Fruit fly (Drosophila melanogaster) whole organism, embryonic: ENCODE measurements around the gene Ptth.

ENCODE experiments used
- Adf1 ChIP-seq: fragments of 200-800 bp; sonication (Bioruptor generic); IDR thresholded peaks from 2 replicates; pipeline ENCODE4 v1.3.6; 2022; ENCODE audit warnings: missing biosample characterization, missing genetic modification characterization
- Asciz ChIP-seq: fragments of 200-800 bp; sonication (Bioruptor generic); optimal IDR thresholded peaks from 2 replicates; lab custom pipeline; 2017; ENCODE audit warnings: missing biosample characterization, mild to moderate bottlenecking, missing genetic modification characterization, missing genetic modification reagents
- B-H1 ChIP-seq: fragments of 200-800 bp; sonication (Bioruptor generic); IDR thresholded peaks from 3 replicates; pipeline ENCODE4 v1.3.6; 2022; ENCODE audit warnings: missing biosample characterization, missing genetic modification characterization
- Bgb ChIP-seq: fragments of 200-800 bp; sonication (Bioruptor generic); IDR thresholded peaks from 2 replicates; pipeline ENCODE4 v1.3.6; 2022; ENCODE audit warnings: missing biosample characterization, missing genetic modification characterization; ENCODE audit not compliant: partially characterized antibody
- CG12659 ChIP-seq: fragments of 200-800 bp; sonication (Bioruptor generic); optimal IDR thresholded peaks from 3 replicates; lab custom pipeline; 2017; ENCODE audit warnings: mild to moderate bottlenecking, missing biosample characterization, missing genetic modification reagents, missing genetic modification characterization
- CG12769 ChIP-seq: fragments of 200-800 bp; sonication (Bioruptor generic); optimal IDR thresholded peaks from 2 replicates; lab custom pipeline; 2019; ENCODE audit warnings: missing biosample characterization, mild to moderate bottlenecking, missing genetic modification characterization, moderate library complexity
- CG13894 ChIP-seq: fragments of 200-800 bp; sonication (Bioruptor generic); optimal IDR thresholded peaks from 3 replicates; lab custom pipeline; 2018; ENCODE audit warnings: missing biosample characterization, mild to moderate bottlenecking, missing genetic modification characterization, moderate library complexity
- CG15696 ChIP-seq: fragments of 200-800 bp; sonication (Bioruptor generic); optimal IDR thresholded peaks from 2 replicates; lab custom pipeline; 2019; ENCODE audit warnings: missing biosample characterization, mild to moderate bottlenecking, missing genetic modification characterization, moderate library complexity
- CG18011 ChIP-seq: fragments of 200-800 bp; sonication (Bioruptor generic); optimal IDR thresholded peaks from 2 replicates; lab custom pipeline; 2017; ENCODE audit warnings: missing biosample characterization, missing genetic modification characterization, mild to moderate bottlenecking, moderate library complexity, missing genotype
- CG31441 ChIP-seq: fragments of 200-800 bp; sonication (Bioruptor generic); IDR thresholded peaks from 2 replicates; pipeline ENCODE4 v1.3.6; 2022; ENCODE audit warnings: missing biosample characterization, missing genetic modification characterization
- CG3163 ChIP-seq: fragments of 200-800 bp; sonication (Bioruptor generic); optimal IDR thresholded peaks from 3 replicates; lab custom pipeline; 2016; ENCODE audit warnings: missing biosample characterization, missing genetic modification characterization
- CG32532 ChIP-seq: fragments of 200-800 bp; sonication (Bioruptor generic); IDR thresholded peaks from 2 replicates; pipeline ENCODE4 v1.3.6; 2022; ENCODE audit warnings: missing biosample characterization, missing genetic modification characterization
- CG3726 ChIP-seq: fragments of 200-800 bp; sonication (Bioruptor generic); IDR thresholded peaks from 3 replicates; pipeline ENCODE4, ENCODE4 v1.3.6; 2022; ENCODE audit warnings: missing biosample characterization, missing genetic modification characterization
- CG4360 ChIP-seq: fragments of 200-800 bp; sonication (Bioruptor generic); IDR thresholded peaks from 2 replicates; pipeline ENCODE4 v1.3.6; 2022; ENCODE audit warnings: missing biosample characterization, missing genetic modification characterization
- CG4424 ChIP-seq: fragments of 200-800 bp; sonication (Bioruptor generic); optimal IDR thresholded peaks from 3 replicates; lab custom pipeline; 2016; ENCODE audit warnings: missing biosample characterization, missing genetic modification characterization
- CG5245 ChIP-seq: fragments of 200-800 bp; sonication (Bioruptor generic); optimal IDR thresholded peaks from 3 replicates; lab custom pipeline; 2016; ENCODE audit warnings: missing biosample characterization, missing genetic modification characterization
- CG6813 ChIP-seq: fragments of 200-800 bp; sonication (Bioruptor generic); optimal IDR thresholded peaks from 2 replicates; lab custom pipeline; 2017; ENCODE audit warnings: missing biosample characterization, missing genetic modification characterization, mild to moderate bottlenecking, moderate library complexity, missing genetic modification reagents
- CG9797 ChIP-seq: fragments of 200-800 bp; sonication (Bioruptor generic); optimal IDR thresholded peaks from 3 replicates; lab custom pipeline; 2018; ENCODE audit warnings: missing biosample characterization, mild to moderate bottlenecking, missing genetic modification characterization
- Dbx ChIP-seq: fragments of 200-800 bp; sonication (Bioruptor generic); IDR thresholded peaks from 3 replicates; pipeline ENCODE4 v1.3.6; 2022; ENCODE audit warnings: missing biosample characterization, missing genetic modification characterization
- Dek ChIP-seq: fragments of 200-800 bp; sonication (Bioruptor generic); optimal IDR thresholded peaks from 3 replicates; lab custom pipeline; 2019; ENCODE audit warnings: missing biosample characterization, mild to moderate bottlenecking, missing genetic modification characterization, moderate library complexity
- Dip3 ChIP-seq: fragments of 200-800 bp; sonication (Bioruptor generic); optimal IDR thresholded peaks from 3 replicates; lab custom pipeline; 2016; ENCODE audit warnings: missing biosample characterization, missing genetic modification characterization
- HLH3B ChIP-seq: fragments of 200-800 bp; sonication (Bioruptor generic); IDR thresholded peaks from 2 replicates; pipeline ENCODE4 v1.3.6; 2022; ENCODE audit warnings: missing biosample characterization, missing genetic modification characterization
- HmgD ChIP-seq: fragments of 200-800 bp; sonication (Bioruptor generic); optimal IDR thresholded peaks from 3 replicates; lab custom pipeline; 2016; ENCODE audit warnings: missing biosample characterization, missing genetic modification characterization
- Hmr ChIP-seq: fragments of 200-800 bp; sonication (Bioruptor generic); optimal IDR thresholded peaks from 3 replicates; lab custom pipeline; 2017; ENCODE audit warnings: mild to moderate bottlenecking, missing biosample characterization, missing genetic modification reagents, missing genetic modification characterization
- Hr3 ChIP-seq: fragments of 200-800 bp; sonication (Bioruptor generic); optimal IDR thresholded peaks from 3 replicates; lab custom pipeline; 2016; ENCODE audit warnings: missing biosample characterization, missing genetic modification characterization
- Hr51 ChIP-seq, 2 experiments: fragments of 200-800 bp; sonication (Bioruptor generic); optimal IDR thresholded peaks; 2 replicates in 1 of 2; 3 replicates in 1 of 2; lab custom pipeline; 2016 to 2018; ENCODE audit warnings: missing biosample characterization in 2 of 2, missing genetic modification characterization in 2 of 2, mild to moderate bottlenecking in 1 of 2, moderate library complexity in 1 of 2
- Kr ChIP-seq: fragments of 200-800 bp; sonication (Bioruptor generic); optimal IDR thresholded peaks from 2 replicates; lab custom pipeline; 2017; ENCODE audit warnings: missing biosample characterization, mild to moderate bottlenecking, missing genetic modification characterization
- Lhr ChIP-seq: fragments of 200-800 bp; sonication (Bioruptor generic); optimal IDR thresholded peaks from 3 replicates; lab custom pipeline; 2017; ENCODE audit warnings: mild to moderate bottlenecking, missing biosample characterization, missing genetic modification reagents, missing genetic modification characterization
- Side ChIP-seq: fragments of 200-800 bp; sonication (Bioruptor generic); optimal IDR thresholded peaks from 2 replicates; lab custom pipeline; 2016; ENCODE audit warnings: missing biosample characterization, missing genetic modification characterization
- Stat92E ChIP-seq, 3 experiments: fragments of >200 bp in 2 of 3; fragments of 200-800 bp in 1 of 3; sonication (Bioruptor generic) in 1 of 3; optimal IDR thresholded peaks; 2 replicates each; lab custom pipeline; 2017 to 2019; ENCODE audit warnings: missing biosample characterization in 3 of 3, missing genetic modification characterization in 3 of 3, mild to moderate bottlenecking in 1 of 3, moderate library complexity in 1 of 3
- ab ChIP-seq: fragments of 200-800 bp; sonication (Bioruptor generic); optimal IDR thresholded peaks from 2 replicates; lab custom pipeline; 2016; ENCODE audit warnings: missing biosample characterization, missing genetic modification characterization
- ac ChIP-seq: fragments of 200-800 bp; sonication (Bioruptor generic); optimal IDR thresholded peaks from 3 replicates; lab custom pipeline; 2017; ENCODE audit warnings: missing biosample characterization, mild to moderate bottlenecking, missing genetic modification characterization
- ato ChIP-seq: fragments of 200-800 bp; sonication (Bioruptor generic); IDR thresholded peaks from 2 replicates; pipeline ENCODE4 v1.3.6; 2022; ENCODE audit warnings: missing biosample characterization, missing genetic modification characterization; ENCODE audit not compliant: partially characterized antibody
- bab2 ChIP-seq: fragments of 200-800 bp; sonication (Bioruptor generic); optimal IDR thresholded peaks from 2 replicates; lab custom pipeline; 2016; ENCODE audit warnings: missing biosample characterization, missing genetic modification characterization
- chn ChIP-seq: fragments of 200-800 bp; sonication (Bioruptor generic); optimal IDR thresholded peaks from 2 replicates; lab custom pipeline; 2016; ENCODE audit warnings: missing biosample characterization, missing genetic modification characterization
- dan ChIP-seq: fragments of 200-800 bp; sonication (Bioruptor generic); IDR thresholded peaks from 2 replicates; pipeline ENCODE4 v1.3.6; 2022; ENCODE audit warnings: missing biosample characterization, missing genetic modification characterization
- exex ChIP-seq: fragments of 200-800 bp; sonication (Bioruptor generic); optimal IDR thresholded peaks from 4 replicates; lab custom pipeline; 2018; ENCODE audit warnings: missing biosample characterization, mild to moderate bottlenecking, missing genetic modification characterization, moderate library complexity
- h ChIP-seq: fragments of >200 bp; optimal IDR thresholded peaks from 2 replicates; lab custom pipeline; 2017
- insv ChIP-seq, 2 experiments: fragments of 200-800 bp; sonication (Bioruptor generic); optimal IDR thresholded peaks; 3 replicates each; lab custom pipeline; 2016 to 2018; ENCODE audit warnings: missing biosample characterization in 2 of 2, missing genetic modification characterization in 2 of 2
- klu ChIP-seq: fragments of 200-800 bp; sonication (Bioruptor generic); IDR thresholded peaks from 2 replicates; pipeline ENCODE4 v1.3.6; 2022; ENCODE audit warnings: missing biosample characterization, missing genetic modification characterization
- kni ChIP-seq: fragments of 200-800 bp; sonication (Bioruptor generic); optimal IDR thresholded peaks from 3 replicates; lab custom pipeline; 2017; ENCODE audit warnings: mild to moderate bottlenecking, missing biosample characterization, missing genetic modification reagents, missing genetic modification characterization
- lilli ChIP-seq: fragments of 200-800 bp; sonication (Bioruptor generic); optimal IDR thresholded peaks from 3 replicates; lab custom pipeline; 2016; ENCODE audit warnings: missing biosample characterization, missing genetic modification characterization
- lmd ChIP-seq: fragments of 200-800 bp; sonication (Bioruptor generic); IDR thresholded peaks from 2 replicates; pipeline ENCODE4 v1.3.6; 2022; ENCODE audit warnings: missing biosample characterization, missing genetic modification characterization
- maf-S ChIP-seq: fragments of 200-800 bp; sonication (Bioruptor generic); optimal IDR thresholded peaks from 2 replicates; lab custom pipeline; 2016; ENCODE audit warnings: missing biosample characterization, missing genetic modification characterization
- pros ChIP-seq: fragments of 200-800 bp; sonication (Bioruptor generic); optimal IDR thresholded peaks from 3 replicates; lab custom pipeline; 2019; ENCODE audit warnings: missing biosample characterization, mild to moderate bottlenecking, missing genetic modification characterization, moderate library complexity
- ranshi ChIP-seq: fragments of 200-800 bp; sonication (Bioruptor generic); IDR thresholded peaks from 2 replicates; pipeline ENCODE4 v1.3.6; 2022; ENCODE audit warnings: missing biosample characterization, missing genetic modification characterization
- row ChIP-seq: fragments of 200-800 bp; sonication (Bioruptor generic); IDR thresholded peaks from 3 replicates; pipeline ENCODE4 v1.3.6; 2022; ENCODE audit warnings: missing biosample characterization, missing genetic modification characterization
- sens ChIP-seq: fragments of 200-800 bp; sonication (Bioruptor generic); peaks from one replicate; lab custom pipeline; 2016; ENCODE audit warnings: missing biosample characterization, missing genetic modification characterization
- sima ChIP-seq: fragments of 200-800 bp; sonication (Bioruptor generic); optimal IDR thresholded peaks from 2 replicates; lab custom pipeline; 2016; ENCODE audit warnings: missing biosample characterization, missing genetic modification characterization
- stwl ChIP-seq: fragments of 200-800 bp; sonication (Bioruptor generic); optimal IDR thresholded peaks from 3 replicates; lab custom pipeline; 2018; ENCODE audit warnings: missing biosample characterization, mild to moderate bottlenecking, missing genetic modification characterization, moderate library complexity
- tx ChIP-seq: fragments of 200-800 bp; sonication (Bioruptor generic); optimal IDR thresholded peaks from 2 replicates; lab custom pipeline; 2016; ENCODE audit warnings: missing biosample characterization, missing genetic modification characterization
- wdn ChIP-seq: fragments of 200-800 bp; sonication (Bioruptor generic); IDR thresholded peaks from 2 replicates; pipeline ENCODE4 v1.3.6; 2022; ENCODE audit warnings: missing biosample characterization, missing genetic modification characterization

The Ptth gene

DNA sequence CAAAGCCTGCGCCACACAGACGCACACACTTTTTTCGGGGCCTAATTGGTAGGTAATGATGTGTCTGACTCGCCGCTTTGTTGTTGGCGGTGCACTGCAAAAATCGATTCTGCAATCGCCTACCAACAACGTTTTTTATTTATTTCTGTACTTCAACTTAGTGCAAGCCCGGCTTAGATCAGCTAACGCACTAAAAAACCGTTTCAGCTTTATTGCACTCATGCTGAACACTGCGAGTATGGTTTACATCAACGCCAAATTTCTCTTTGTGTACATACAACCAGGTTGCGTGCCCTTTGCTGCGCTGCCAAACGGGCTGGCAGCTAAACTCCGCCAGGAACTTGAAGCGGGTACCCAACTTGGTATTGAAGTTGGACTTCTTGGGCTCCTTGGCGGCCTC, 46.5 kb downstream of the Ptth start (continued):
- TF ChIP-seq Stat92E (GFP tag; optimal IDR thresholded peaks at IDR 0.05; lab: Kevin White, UChicago) (no peak), stwl (tag; lab: Kevin White, UChicago) (no peak), HmgD (GFP tag; lab: Kevin White, UChicago) (no peak), sens (GFP tag; lab: Kevin White, UChicago) (peak; percentile 80), h (no peak), maf-S (GFP tag; lab: Kevin White, UChicago) (no peak), CG18011 (GFP tag; lab: Kevin White, UChicago) (no peak), CG12769 (tag; lab: Kevin White, UChicago) (no peak), ac (GFP tag; lab: Kevin White, UChicago) (no peak), CG31441 (GFP tag; lab: Robert Waterston, UW) (no peak), HLH3B (GFP tag; lab: Robert Waterston, UW) (0 out of 2 replicates have a peak, but pooled peaks have one; percentile 4), row (GFP tag; lab: Robert Waterston, UW) (peak; percentile 48; the same call in 2 of the 3 replicates), CG4424 (GFP tag; lab: Kevin White, UChicago) (no peak), CG15696 (no peak), chn (GFP tag; lab: Kevin White, UChicago) (no peak), CG4360 (GFP tag; lab: Robert Waterston, UW) (no peak), CG12659 (no peak), bab2 (no peak), CG9797 (GFP tag; lab: Kevin White, UChicago) (no peak), pros (GFP tag; lab: Kevin White, UChicago) (no peak), CG5245 (GFP tag; lab: Kevin White, UChicago) (no peak), CG3726 (no peak), CG3163 (no peak), sima (GFP tag; lab: Kevin White, UChicago) (no peak), CG6813 (no peak), Asciz (GFP tag; lab: Kevin White, UChicago) (no peak), CG13894 (tag; lab: Kevin White, UChicago) (no peak), Hmr (GFP tag; lab: Kevin White, UChicago) (peak; percentile 2), Dbx (GFP tag; lab: Robert Waterston, UW) (no peak), Kr (no peak), kni (no peak), Lhr (GFP tag; lab: Kevin White, UChicago) (no peak), lilli (GFP tag; lab: Kevin White, UChicago) (peak; percentile 39), klu (GFP tag; lab: Robert Waterston, UW) (no peak), Hr51 (GFP tag; optimal IDR thresholded peaks at IDR 0.05; lab: Kevin White, UChicago) (no peak), ab (GFP tag; lab: Kevin White, UChicago) (no peak), ato (GFP tag; lab: Robert Waterston, UW) (no peak), wdn (GFP tag; lab: Robert Waterston, UW) (no peak), lmd (GFP tag; lab: Robert Waterston, UW) (no peak), Hr3 (GFP tag; lab: Kevin White, UChicago) (peak; percentile 14), tx (GFP tag; lab: Kevin White, UChicago) (no peak), Adf1 (no peak), exex (tag; lab: Kevin White, UChicago) (no peak), Dek (tag; lab: Kevin White, UChicago) (no peak), B-H1 (no peak), CG32532 (GFP tag; lab: Robert Waterston, UW) (peak; percentile 41; the same call in 1 of the 2 replicates), insv (GFP tag; optimal IDR thresholded peaks at IDR 0.05; lab: Kevin White, UChicago) (no peak), Side (GFP tag; lab: Kevin White, UChicago) (no peak), Dip3 (no peak), Bgb (GFP tag; lab: Robert Waterston, UW) (no peak), dan (no peak), ranshi (GFP tag; lab: Robert Waterston, UW) (no peak)
